Worm (Caenorhabditis elegans) whole organism, L1 larva: ENCODE measurements around the gene T26C12.2.

Source experiments
- C04F5.9 ChIP-seq: sonication (generic microtip); optimal IDR thresholded peaks from 2 replicates; lab custom pipeline; 2016; ENCODE audit warnings: missing genetic modification characterization, missing compliant biosample characterization
- C16A3.4 ChIP-seq: fragments of 150-350 bp; optimal IDR thresholded peaks from 2 replicates; lab custom pipeline; 2014; ENCODE audit warnings: missing biosample characterization, missing genetic modification characterization
- Y116A8C.19 ChIP-seq: sonication (generic microtip); optimal IDR thresholded peaks from 2 replicates; lab custom pipeline; 2016; ENCODE audit warnings: missing compliant biosample characterization, missing genetic modification characterization, borderline replicate concordance
- aha-1 ChIP-seq: fragments of 150-350 bp; optimal IDR thresholded peaks from 2 replicates; lab custom pipeline; 2014; ENCODE audit warnings: missing biosample characterization, missing genetic modification characterization
- blmp-1 ChIP-seq: fragments of 150-350 bp; optimal IDR thresholded peaks from 2 replicates; lab custom pipeline; 2014; ENCODE audit warnings: missing biosample characterization, missing genetic modification characterization
- ceh-82 ChIP-seq, 3 experiments: fragments of 150-350 bp in 1 of 3; sonication (generic microtip) in 2 of 3; optimal IDR thresholded peaks; 2 replicates each; lab custom pipeline; 2014 to 2017; ENCODE audit warnings: missing biosample characterization in 3 of 3, missing genetic modification characterization in 3 of 3
- ceh-88 ChIP-seq: fragments of 200-800 bp; sonication (Bioruptor generic); IDR thresholded peaks from 2 replicates; pipeline ENCODE4 v1.3.6; 2022; ENCODE audit warnings: missing genetic modification characterization, missing compliant biosample characterization
- dpl-1 ChIP-seq, 3 experiments: fragments of 150-350 bp in 2 of 3; sonication (generic microtip) in 1 of 3; optimal IDR thresholded peaks; 2 replicates each; lab custom pipeline; 2014 to 2017; ENCODE audit warnings: missing biosample characterization in 3 of 3, missing genetic modification characterization in 3 of 3, missing genetic modification reagents in 3 of 3
- dsc-1 ChIP-seq: sonication (generic microtip); optimal IDR thresholded peaks from 2 replicates; lab custom pipeline; 2016; ENCODE audit warnings: mild to moderate bottlenecking, missing genetic modification characterization, missing compliant biosample characterization
- egl-27 ChIP-seq, 2 experiments: fragments of 150-350 bp in 1 of 2; sonication (generic microtip); optimal IDR thresholded peaks; 3 replicates each; lab custom pipeline; 2017 to 2018; ENCODE audit warnings: missing biosample characterization in 2 of 2, missing genetic modification characterization in 2 of 2, missing genetic modification reagents in 2 of 2
- elt-2 ChIP-seq: sonication (generic microtip); optimal IDR thresholded peaks from 2 replicates; lab custom pipeline; 2016; ENCODE audit warnings: missing genetic modification characterization, mild to moderate bottlenecking, inconsistent platforms, missing compliant biosample characterization, missing genetic modification reagents
- fkh-8 ChIP-seq: sonication (generic microtip); optimal IDR thresholded peaks from 2 replicates; lab custom pipeline; 2016; ENCODE audit warnings: mild to moderate bottlenecking, missing genetic modification characterization, missing compliant biosample characterization
- grh-1 ChIP-seq: fragments of 200-800 bp; sonication (Bioruptor generic); IDR thresholded peaks from 2 replicates; pipeline ENCODE4 v1.3.6; 2022; ENCODE audit warnings: missing genetic modification reagents, missing genetic modification characterization, missing compliant biosample characterization
- hlh-17 ChIP-seq: fragments of 200-800 bp; sonication (Bioruptor generic); optimal IDR thresholded peaks from 2 replicates; lab custom pipeline; 2018; ENCODE audit warnings: missing genetic modification characterization, mild to moderate bottlenecking, missing compliant biosample characterization, moderate library complexity, borderline replicate concordance
- irx-1 ChIP-seq: sonication (generic microtip); optimal IDR thresholded peaks from 2 replicates; lab custom pipeline; 2016; ENCODE audit warnings: missing genetic modification characterization, missing compliant biosample characterization
- jun-1 ChIP-seq: fragments of 150-350 bp; optimal IDR thresholded peaks from 2 replicates; lab custom pipeline; 2014; ENCODE audit warnings: missing biosample characterization, missing genetic modification reagents, missing genetic modification characterization
- lin-15B ChIP-seq: fragments of 150-350 bp; sonication (generic microtip); optimal IDR thresholded peaks from 3 replicates; lab custom pipeline; 2014; ENCODE audit warnings: missing biosample characterization, missing genetic modification characterization
- lin-35 ChIP-seq, 2 experiments: fragments of 150-350 bp; optimal IDR thresholded peaks; 2 replicates each; lab custom pipeline; 2014; ENCODE audit warnings: missing biosample characterization in 2 of 2, missing genetic modification characterization in 2 of 2, missing genetic modification reagents in 2 of 2
- lin-39 ChIP-seq: fragments of 150-350 bp; optimal IDR thresholded peaks from 2 replicates; lab custom pipeline; 2014; ENCODE audit warnings: missing biosample characterization, missing genetic modification reagents, missing genetic modification characterization
- lir-3 ChIP-seq: sonication (generic microtip); optimal IDR thresholded peaks from 2 replicates; lab custom pipeline; 2016; ENCODE audit warnings: mild to moderate bottlenecking, missing genetic modification characterization, moderate library complexity, missing compliant biosample characterization; ENCODE audit not compliant: poor library complexity
- mdl-1 ChIP-seq, 2 experiments: fragments of 150-350 bp; optimal IDR thresholded peaks; 2 replicates each; lab custom pipeline; 2014 to 2017; ENCODE audit warnings: missing biosample characterization in 2 of 2, missing genetic modification characterization in 2 of 2, inconsistent platforms in 1 of 2
- mef-2 ChIP-seq: fragments of 150-350 bp; optimal IDR thresholded peaks from 2 replicates; lab custom pipeline; 2014; ENCODE audit warnings: missing biosample characterization, missing genetic modification characterization
- mep-1 ChIP-seq: fragments of 150-350 bp; optimal IDR thresholded peaks from 2 replicates; lab custom pipeline; 2014; ENCODE audit warnings: missing biosample characterization, missing genetic modification characterization
- nhr-11 ChIP-seq: fragments of 150-350 bp; optimal IDR thresholded peaks from 2 replicates; lab custom pipeline; 2014; ENCODE audit warnings: missing biosample characterization, missing genetic modification characterization
- nhr-12 ChIP-seq: sonication (generic microtip); optimal IDR thresholded peaks from 2 replicates; lab custom pipeline; 2017; ENCODE audit warnings: missing biosample characterization, missing genetic modification characterization
- nhr-19 ChIP-seq: fragments of 200-800 bp; sonication (Bioruptor generic); conservative IDR thresholded peaks from 2 replicates; pipeline ENCODE4 v1.3.6; 2022; ENCODE audit warnings: missing genetic modification characterization, missing compliant biosample characterization
- nhr-47 ChIP-seq: sonication (generic microtip); optimal IDR thresholded peaks from 2 replicates; lab custom pipeline; 2016; ENCODE audit warnings: mild to moderate bottlenecking, missing genetic modification characterization, moderate library complexity, missing compliant biosample characterization
- pax-3 ChIP-seq: fragments of 200-800 bp; sonication (Bioruptor generic); optimal IDR thresholded peaks from 2 replicates; lab custom pipeline; 2018; ENCODE audit warnings: mild to moderate bottlenecking, missing genetic modification characterization, moderate library complexity, missing compliant biosample characterization
- skn-1 ChIP-seq: fragments of 150-350 bp; optimal IDR thresholded peaks from 2 replicates; lab custom pipeline; 2014; ENCODE audit warnings: missing biosample characterization, missing genetic modification characterization
- sptf-1 ChIP-seq: fragments of 150-350 bp; optimal IDR thresholded peaks from 2 replicates; lab custom pipeline; 2014; ENCODE audit warnings: missing biosample characterization, missing genetic modification characterization
- sup-37 ChIP-seq: fragments of 200-800 bp; sonication (Bioruptor generic); optimal IDR thresholded peaks from 2 replicates; lab custom pipeline; 2018; ENCODE audit warnings: mild to moderate bottlenecking, missing genetic modification characterization, missing compliant biosample characterization
- unc-62 ChIP-seq: fragments of 150-350 bp; optimal IDR thresholded peaks from 2 replicates; lab custom pipeline; 2014; ENCODE audit warnings: missing biosample characterization, missing genetic modification reagents, missing genetic modification characterization
- vab-15 ChIP-seq: sonication (generic microtip); optimal IDR thresholded peaks from 2 replicates; lab custom pipeline; 2017; ENCODE audit warnings: missing genotype, mild to moderate bottlenecking, missing genetic modification characterization, missing compliant biosample characterization
- xbp-1 ChIP-seq: sonication (generic microtip); optimal IDR thresholded peaks from 2 replicates; lab custom pipeline; 2016; ENCODE audit warnings: missing genetic modification characterization, missing compliant biosample characterization
- ztf-4 ChIP-seq: fragments of 150-350 bp; optimal IDR thresholded peaks from 2 replicates; lab custom pipeline; 2014; ENCODE audit warnings: missing biosample characterization, missing genetic modification characterization

Gene T26C12.2

DNA sequence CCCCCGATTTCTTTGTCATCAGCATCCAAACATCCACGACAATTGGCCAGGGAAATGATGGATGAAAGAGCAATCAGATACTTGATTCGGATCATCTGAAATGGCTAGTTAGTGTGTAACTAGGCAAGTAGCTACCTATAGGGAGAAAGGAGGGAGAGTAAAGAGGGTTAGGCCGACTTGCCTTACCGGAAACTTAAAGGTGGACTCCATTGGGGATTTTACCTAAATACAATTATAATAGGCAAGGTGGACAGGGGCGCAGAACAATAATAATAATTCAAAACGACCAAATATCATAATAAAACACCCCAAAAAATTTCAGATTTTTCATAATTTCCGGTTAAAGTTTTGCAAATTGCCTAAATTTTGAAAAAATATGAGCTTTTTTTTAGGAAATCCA lies 2.0 kb upstream of the T26C12.2 start, which contains the start of gene clec-173:
Gene clec-173 (minus strand): TSS at position 101 of the 400 bp plus-strand sequence.
- TF ChIP-seq egl-27 (tag; optimal IDR thresholded peaks at IDR 0.05; lab: Kevin White, UChicago) (no peak), nhr-11 (tag; lab: Kevin White, UChicago) (no peak), sup-37 (GFP tag; lab: Kevin White, UChicago) (no peak), mdl-1 (tag; optimal IDR thresholded peaks at IDR 0.05; lab: Kevin White, UChicago) (no peak), jun-1 (tag; lab: Kevin White, UChicago) (no peak), blmp-1 (no peak), C04F5.9 (tag; lab: Kevin White, UChicago) (no peak), hlh-17 (GFP tag; lab: Kevin White, UChicago) (no peak), fkh-8 (tag; lab: Kevin White, UChicago) (no peak), pax-3 (tag; lab: Kevin White, UChicago) (no peak)

DNA sequence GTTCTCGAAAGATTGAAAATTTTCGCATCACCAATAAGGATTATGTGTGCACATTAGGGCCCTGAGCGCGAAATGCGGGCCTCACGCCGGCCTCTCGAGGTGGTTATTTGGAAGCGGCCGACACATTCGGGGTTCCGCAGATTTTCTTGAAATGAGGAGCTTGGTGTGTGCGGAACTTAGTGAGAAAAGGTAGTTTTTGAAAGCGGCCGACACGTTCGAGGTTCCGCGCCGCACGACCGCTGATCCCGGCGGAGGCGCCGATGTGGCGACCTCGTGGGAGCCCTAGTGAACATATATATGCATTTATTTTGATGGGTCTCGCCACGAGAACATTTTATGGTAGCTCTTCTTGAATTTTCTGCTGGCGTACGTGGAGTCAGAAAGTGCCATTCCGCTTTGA lies 1.3 kb upstream of the T26C12.2 start:
- TF ChIP-seq lir-3 (tag; lab: Kevin White, UChicago), result no peak
- no peak for TF ChIP-seq lin-15B (tag; lab: Kevin White, UChicago)
- no peak for TF ChIP-seq dpl-1 (GFP tag; optimal IDR thresholded peaks at IDR 0.05; lab: Kevin White, UChicago)
- no peak for TF ChIP-seq dsc-1 (tag; lab: Kevin White, UChicago)
- TF ChIP-seq nhr-47 (tag; lab: Kevin White, UChicago), result no peak
- TF ChIP-seq mep-1 (tag; lab: Kevin White, UChicago), result no peak

DNA sequence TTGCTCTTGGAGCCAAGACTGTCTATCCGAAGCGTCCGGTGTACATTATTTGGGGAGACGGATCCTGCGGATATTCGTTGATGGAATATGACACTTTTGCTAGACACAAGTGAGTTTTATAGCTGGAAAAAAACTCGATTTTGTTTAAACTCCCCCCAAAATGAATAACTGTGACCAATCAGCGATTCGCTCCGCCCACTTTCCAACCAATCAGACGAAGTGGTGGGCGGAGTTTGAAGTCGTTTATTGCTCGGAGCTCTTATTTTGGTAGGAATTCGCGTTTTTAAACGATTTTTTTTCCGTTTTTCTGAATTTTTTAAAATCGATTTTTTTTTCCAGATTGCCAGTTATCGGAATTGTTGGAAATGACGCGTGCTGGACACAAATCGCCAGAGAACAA lies 3.8 kb downstream of the T26C12.2 start:
- TF ChIP-seq blmp-1, result no peak
- no peak for TF ChIP-seq nhr-11 (tag; lab: Kevin White, UChicago)
- TF ChIP-seq unc-62 (GFP tag; lab: Kevin White, UChicago), result no peak
- no peak for TF ChIP-seq nhr-19 (GFP tag; lab: Robert Waterston, UW)
- TF ChIP-seq sptf-1 (tag; lab: Kevin White, UChicago), result no peak
- no peak for TF ChIP-seq mef-2 (tag; lab: Kevin White, UChicago)
- TF ChIP-seq elt-2, result no peak
- no peak for TF ChIP-seq ceh-88 (GFP tag; lab: Robert Waterston, UW)
- no peak for TF ChIP-seq Y116A8C.19
- no peak for TF ChIP-seq irx-1 (tag; lab: Kevin White, UChicago)
- TF ChIP-seq pax-3 (tag; lab: Kevin White, UChicago), result no peak
- no peak for TF ChIP-seq ceh-82 (tag; optimal IDR thresholded peaks at IDR 0.05; lab: Kevin White, UChicago)
- no peak for TF ChIP-seq ztf-4
- no peak for TF ChIP-seq lir-3 (tag; lab: Kevin White, UChicago)
- no peak for TF ChIP-seq grh-1 (GFP tag; lab: Robert Waterston, UW)
- no peak for TF ChIP-seq nhr-47 (tag; lab: Kevin White, UChicago)
- TF ChIP-seq lin-15B (tag; lab: Kevin White, UChicago), result no peak
- TF ChIP-seq vab-15 (tag; lab: Kevin White, UChicago), result no peak
- no peak for TF ChIP-seq mdl-1 (tag; optimal IDR thresholded peaks at IDR 0.05; lab: Kevin White, UChicago)
- TF ChIP-seq, all 84 proteins: peak for 0

DNA sequence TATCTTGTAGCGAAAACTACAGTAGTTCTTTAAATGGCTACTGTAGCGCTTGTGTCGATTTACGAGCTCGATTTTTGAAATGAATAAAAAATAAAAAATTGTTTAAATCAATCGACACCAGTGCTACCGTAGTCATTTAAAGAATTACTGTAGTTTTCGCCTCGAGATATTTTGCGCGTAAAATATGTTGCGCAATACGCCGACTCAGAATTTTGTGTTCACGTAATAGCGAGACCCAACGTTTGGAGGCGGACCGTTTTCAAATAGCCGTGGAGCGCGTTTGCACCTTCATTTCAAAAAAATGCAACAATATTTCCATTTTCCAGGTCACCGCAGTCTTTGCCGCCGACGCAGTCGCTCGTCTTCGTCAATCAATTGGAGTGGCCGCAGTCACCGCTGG lies 5.3 kb downstream of the T26C12.2 start:
- TF ChIP-seq xbp-1 (tag; lab: Kevin White, UChicago) (no peak), lin-35 (GFP tag; optimal IDR thresholded peaks at IDR 0.05; lab: Kevin White, UChicago) (no peak), unc-62 (GFP tag; lab: Kevin White, UChicago) (no peak), elt-2 (no peak), dsc-1 (tag; lab: Kevin White, UChicago) (no peak), C04F5.9 (tag; lab: Kevin White, UChicago) (no peak), aha-1 (no peak), fkh-8 (tag; lab: Kevin White, UChicago) (no peak), C16A3.4 (tag; lab: Kevin White, UChicago) (no peak), nhr-12 (tag; lab: Kevin White, UChicago) (no peak), skn-1 (no peak), lin-39 (tag; lab: Kevin White, UChicago) (no peak)
- TF ChIP-seq, all 84 proteins: peak for 0
